Worm (Caenorhabditis elegans) whole organism, L4 larva: Measurements from ENCODE around the gene shw-1.

Source experiments
- ceh-62 ChIP-seq: sonication (generic microtip); optimal IDR thresholded peaks from 2 replicates; lab custom pipeline; 2017; ENCODE audit warnings: missing biosample characterization, missing genetic modification characterization
- fos-1 ChIP-seq: fragments of 150-350 bp; optimal IDR thresholded peaks from 2 replicates; lab custom pipeline; 2014; ENCODE audit warnings: missing biosample characterization, missing genetic modification characterization
- lir-3 ChIP-seq: sonication (generic microtip); optimal IDR thresholded peaks from 2 replicates; lab custom pipeline; 2016; ENCODE audit warnings: mild to moderate bottlenecking, missing genetic modification characterization, missing compliant biosample characterization
- mdt-29 ChIP-seq: fragments of 200-800 bp; sonication (Bioruptor generic); IDR thresholded peaks from 2 replicates; pipeline ENCODE4 v1.3.6; 2022; ENCODE audit warnings: missing genetic modification reagents, missing genetic modification characterization, missing compliant biosample characterization
- nhr-6 ChIP-seq: fragments of 150-350 bp; optimal IDR thresholded peaks from 2 replicates; lab custom pipeline; 2014; ENCODE audit warnings: missing biosample characterization, missing genetic modification characterization
- zfp-2 ChIP-seq: sonication (generic microtip); optimal IDR thresholded peaks from 2 replicates; lab custom pipeline; 2016; ENCODE audit warnings: mild to moderate bottlenecking, missing genetic modification characterization, missing compliant biosample characterization
- ztf-7 ChIP-seq: fragments of 150-350 bp; optimal IDR thresholded peaks from 2 replicates; lab custom pipeline; 2014; ENCODE audit warnings: missing biosample characterization, missing genetic modification characterization

The shw-1 gene

ce11 chrII:8256013-8256412 is 65.3 kb downstream of the shw-1 start, which contains the start of gene F35C11.7:
Gene F35C11.7, plus strand, starts transcription at chrII:8256313.
- TF ChIP-seq fos-1 (no peak), ceh-62 (tag; lab: Kevin White, UChicago) (no peak), ztf-7 (tag; lab: Kevin White, UChicago) (no peak), nhr-6 (tag; lab: Kevin White, UChicago) (no peak), zfp-2 (tag; lab: Kevin White, UChicago) (no peak), lir-3 (tag; lab: Kevin White, UChicago) (no peak), mdt-29 (GFP tag; lab: Robert Waterston, UW) (no peak)
